Worm (Caenorhabditis elegans) whole organism, midembryonic: ENCODE measurements around the gene skr-17.

Experiments
- cog-1 ChIP-seq: sonication (generic microtip); optimal IDR thresholded peaks from 2 replicates; lab custom pipeline; 2016; ENCODE audit warnings: missing genetic modification characterization, missing compliant biosample characterization
- flt-1 ChIP-seq: fragments of 200-800 bp; sonication (Bioruptor generic); IDR thresholded peaks from 2 replicates; pipeline ENCODE4 v1.3.6; 2022; ENCODE audit warnings: missing genetic modification characterization, missing compliant biosample characterization
- med-1 ChIP-seq: sonication (generic microtip); optimal IDR thresholded peaks from 2 replicates; lab custom pipeline; 2017; ENCODE audit warnings: missing genetic modification characterization, mild to moderate bottlenecking, missing compliant biosample characterization, antibody characterized with exemption, missing genetic modification reagents; ENCODE audit not compliant: insufficient read depth
- ref-1 ChIP-seq: fragments of 200-800 bp; sonication (Bioruptor generic); conservative IDR thresholded peaks from 2 replicates; pipeline ENCODE4 v1.3.6; 2022; ENCODE audit warnings: missing genetic modification reagents, missing genetic modification characterization, missing compliant biosample characterization
- tab-1 ChIP-seq: fragments of 200-800 bp; sonication (Bioruptor generic); IDR thresholded peaks from 2 replicates; pipeline ENCODE4 v1.3.6; 2022; ENCODE audit warnings: missing genetic modification characterization, missing compliant biosample characterization
- ztf-29 ChIP-seq: fragments of 200-800 bp; sonication (Bioruptor generic); IDR thresholded peaks from 2 replicates; pipeline ENCODE4 v1.3.6; 2022; ENCODE audit warnings: missing genetic modification reagents, missing genetic modification characterization, missing compliant biosample characterization

ce11 chrII:7827883-7828282 lies 44.6 kb downstream of the skr-17 start:
- TF ChIP-seq cog-1 (tag; lab: Kevin White, UChicago) (no peak), flt-1 (GFP tag; lab: Robert Waterston, UW) (no peak), ref-1 (no peak), ztf-29 (GFP tag; lab: Robert Waterston, UW) (no peak), med-1 (GFP tag; lab: Kevin White, UChicago) (no peak), tab-1 (GFP tag; lab: Robert Waterston, UW) (no peak)
